Worm (Caenorhabditis elegans) whole organism, late embryonic: ENCODE measurements around the gene islo-1.

Source experiments
- T23F11.4 ChIP-seq: fragments of 200-800 bp; sonication (Bioruptor generic); optimal IDR thresholded peaks from 2 replicates; lab custom pipeline; 2018; ENCODE audit warnings: mild to moderate bottlenecking, missing genetic modification characterization, missing compliant biosample characterization
- Y22D7AL.16 ChIP-seq: sonication (generic microtip); optimal IDR thresholded peaks from 2 replicates; lab custom pipeline; 2016; ENCODE audit warnings: missing genetic modification characterization, missing compliant biosample characterization
- ama-1 ChIP-seq: fragments of 150-350 bp; optimal IDR thresholded peaks from 2 replicates; lab custom pipeline; 2014
- ceh-14 ChIP-seq: sonication (generic microtip); optimal IDR thresholded peaks from 2 replicates; lab custom pipeline; 2016; ENCODE audit warnings: missing genotype, missing genetic modification characterization, missing compliant biosample characterization
- ceh-18 ChIP-seq: sonication (generic microtip); optimal IDR thresholded peaks from 2 replicates; lab custom pipeline; 2016; ENCODE audit warnings: missing genetic modification characterization, missing compliant biosample characterization
- ceh-19 ChIP-seq: fragments of 200-800 bp; sonication (Bioruptor generic); optimal IDR thresholded peaks from 2 replicates; lab custom pipeline; 2018; ENCODE audit warnings: mild to moderate bottlenecking, missing genetic modification characterization, missing compliant biosample characterization
- ceh-34 ChIP-seq: sonication (generic microtip); optimal IDR thresholded peaks from 2 replicates; lab custom pipeline; 2016; ENCODE audit warnings: mild to moderate bottlenecking, missing genetic modification characterization, missing compliant biosample characterization
- ceh-45 ChIP-seq: fragments of 200-800 bp; sonication (Bioruptor generic); IDR thresholded peaks from 2 replicates; pipeline ENCODE4 v1.3.6; 2022; ENCODE audit warnings: missing genetic modification reagents, missing genetic modification characterization, missing compliant biosample characterization
- ceh-6 ChIP-seq: fragments of 200-800 bp; sonication (Bioruptor generic); optimal IDR thresholded peaks from 2 replicates; lab custom pipeline; 2018; ENCODE audit warnings: mild to moderate bottlenecking, missing genetic modification characterization, missing compliant biosample characterization
- che-1 ChIP-seq: sonication (generic microtip); optimal IDR thresholded peaks from 2 replicates; lab custom pipeline; 2016; ENCODE audit warnings: mild to moderate bottlenecking, missing genetic modification characterization, missing compliant biosample characterization
- dve-1 ChIP-seq: sonication (generic microtip); optimal IDR thresholded peaks from 2 replicates; lab custom pipeline; 2017; ENCODE audit warnings: antibody characterized with exemption, mild to moderate bottlenecking, missing genetic modification characterization, missing compliant biosample characterization
- elt-2 ChIP-seq: sonication (generic microtip); optimal IDR thresholded peaks from 2 replicates; lab custom pipeline; 2016; ENCODE audit warnings: missing genetic modification reagents, missing genetic modification characterization, missing compliant biosample characterization
- elt-4 ChIP-seq: sonication (generic microtip); optimal IDR thresholded peaks from 2 replicates; lab custom pipeline; 2016; ENCODE audit warnings: missing genetic modification characterization, missing compliant biosample characterization
- eyg-1 ChIP-seq: sonication (generic microtip); optimal IDR thresholded peaks from 2 replicates; lab custom pipeline; 2016; ENCODE audit warnings: missing genotype, missing genetic modification characterization, missing compliant biosample characterization
- fkh-10 ChIP-seq: fragments of 150-350 bp; optimal IDR thresholded peaks from 2 replicates; lab custom pipeline; 2014; ENCODE audit warnings: missing biosample characterization, missing genetic modification reagents, missing genetic modification characterization
- gmeb-2 ChIP-seq: sonication (generic microtip); optimal IDR thresholded peaks from 2 replicates; lab custom pipeline; 2016; ENCODE audit warnings: missing genetic modification characterization, inconsistent platforms, missing compliant biosample characterization
- hlh-13 ChIP-seq: fragments of 200-800 bp; sonication (Bioruptor generic); optimal IDR thresholded peaks from 2 replicates; lab custom pipeline; 2018; ENCODE audit warnings: mild to moderate bottlenecking, missing genetic modification characterization, missing compliant biosample characterization
- hlh-30 ChIP-seq: sonication (generic microtip); optimal IDR thresholded peaks from 2 replicates; lab custom pipeline; 2017; ENCODE audit warnings: antibody characterized with exemption, missing genetic modification characterization, missing compliant biosample characterization; ENCODE audit not compliant: insufficient read depth
- lim-6 ChIP-seq: sonication (generic microtip); optimal IDR thresholded peaks from 2 replicates; lab custom pipeline; 2016; ENCODE audit warnings: missing genetic modification characterization, missing compliant biosample characterization
- lin-11 ChIP-seq: fragments of 200-800 bp; sonication (Bioruptor generic); optimal IDR thresholded peaks from 2 replicates; lab custom pipeline; 2018; ENCODE audit warnings: mild to moderate bottlenecking, missing genetic modification characterization, missing compliant biosample characterization
- madf-2 ChIP-seq: sonication (generic microtip); optimal IDR thresholded peaks from 2 replicates; lab custom pipeline; 2017; ENCODE audit warnings: missing genetic modification characterization, missing compliant biosample characterization
- nfya-1 ChIP-seq: sonication (generic microtip); optimal IDR thresholded peaks from 2 replicates; lab custom pipeline; 2017; ENCODE audit warnings: missing genetic modification characterization, mild to moderate bottlenecking, missing compliant biosample characterization, antibody characterized with exemption, moderate library complexity
- npax-4 ChIP-seq: sonication (generic microtip); optimal IDR thresholded peaks from 2 replicates; lab custom pipeline; 2016; ENCODE audit warnings: missing genetic modification characterization, missing compliant biosample characterization
- odd-2 ChIP-seq: sonication (generic microtip); optimal IDR thresholded peaks from 2 replicates; lab custom pipeline; 2017; ENCODE audit warnings: antibody characterized with exemption, mild to moderate bottlenecking, missing genetic modification characterization, missing compliant biosample characterization
- pag-3 ChIP-seq: sonication (generic microtip); optimal IDR thresholded peaks from 2 replicates; lab custom pipeline; 2016; ENCODE audit warnings: missing compliant biosample characterization, missing genetic modification characterization, borderline replicate concordance
- pha-4 ChIP-seq: fragments of 150-350 bp; optimal IDR thresholded peaks from 2 replicates; lab custom pipeline; 2018; ENCODE audit warnings: missing biosample characterization, missing genetic modification reagents, missing genetic modification characterization
- rnt-1 ChIP-seq: sonication (generic microtip); optimal IDR thresholded peaks from 2 replicates; lab custom pipeline; 2016; ENCODE audit warnings: missing genetic modification characterization, missing compliant biosample characterization
- sox-2 ChIP-seq: fragments of 200-800 bp; sonication (Bioruptor generic); IDR thresholded peaks from 2 replicates; pipeline ENCODE4 v1.3.6; 2022; ENCODE audit warnings: missing genetic modification reagents, missing genetic modification characterization, missing compliant biosample characterization
- syd-9 ChIP-seq: sonication (generic microtip); optimal IDR thresholded peaks from 2 replicates; lab custom pipeline; 2016; ENCODE audit warnings: mild to moderate bottlenecking, missing genetic modification characterization, moderate library complexity, missing compliant biosample characterization
- tbx-7 ChIP-seq: sonication (generic microtip); optimal IDR thresholded peaks from 2 replicates; lab custom pipeline; 2016; ENCODE audit warnings: missing genotype, missing genetic modification characterization, missing compliant biosample characterization
- unc-42 ChIP-seq: sonication (generic microtip); optimal IDR thresholded peaks from 2 replicates; lab custom pipeline; 2016; ENCODE audit warnings: missing genotype, missing genetic modification characterization, missing compliant biosample characterization

The islo-1 gene

DNA sequence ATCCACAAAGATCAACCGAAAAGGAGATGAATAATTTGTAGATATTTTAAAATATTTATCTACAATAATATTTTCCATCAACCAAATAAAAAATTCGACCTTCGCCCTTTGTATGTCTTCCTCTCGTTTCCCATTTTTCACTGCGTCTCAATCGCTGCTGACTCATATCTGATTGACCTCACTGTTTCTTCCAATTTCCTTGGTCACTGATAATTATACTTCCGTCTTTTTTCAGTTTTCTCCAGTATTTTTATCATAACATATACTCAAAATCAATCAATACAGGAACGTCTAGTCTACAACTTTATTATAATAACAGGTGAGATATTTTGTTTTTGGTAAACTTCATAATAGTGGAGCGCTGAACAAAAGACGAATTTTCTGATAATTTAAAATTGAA, 2.8 kb downstream of the islo-1 start, which contains the start of gene pmk-3:
pmk-3 (plus strand) TSS at position 236 of the 400 bp plus-strand sequence.
- TF ChIP-seq npax-4 (tag; lab: Kevin White, UChicago), result no peak
- TF ChIP-seq, all 69 proteins: peak for 0

DNA sequence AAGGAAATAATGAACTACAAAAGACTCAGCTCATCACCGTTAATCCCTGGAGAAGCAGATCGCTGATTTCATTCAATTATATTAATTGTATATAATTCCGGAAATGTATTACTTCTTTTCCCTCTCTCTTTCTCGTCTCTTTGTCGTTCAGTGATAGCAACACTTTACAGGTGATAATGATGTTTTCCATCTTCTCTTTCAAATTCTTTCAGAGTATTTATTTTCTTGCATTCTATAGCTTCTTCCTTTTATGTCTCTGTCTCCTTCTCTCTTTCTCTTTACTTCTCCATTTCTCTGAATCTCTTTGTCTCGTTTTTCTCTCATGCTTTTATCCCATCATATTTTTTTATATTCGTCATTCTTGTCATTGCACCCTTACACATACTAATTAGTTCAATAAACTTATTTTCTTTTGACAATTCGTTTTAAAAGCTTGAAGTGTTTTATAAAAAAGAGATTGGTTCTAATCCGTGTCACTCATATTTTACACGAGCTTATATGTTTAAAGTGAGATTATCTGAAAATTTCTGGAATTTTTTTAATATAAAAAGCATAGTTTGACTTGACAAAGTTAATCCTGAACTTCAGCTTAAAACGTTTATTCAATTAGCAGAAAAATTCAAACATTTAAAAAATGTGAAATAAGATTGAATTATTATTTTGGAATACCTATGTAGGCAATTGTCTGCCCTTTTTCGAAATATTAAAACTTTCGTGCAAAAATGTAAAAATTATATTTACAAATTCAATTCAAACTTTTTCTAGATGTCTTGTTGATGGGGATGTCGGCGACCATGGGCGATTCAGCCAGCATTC, 6.8 kb downstream of the islo-1 start, which contains the start of gene pmk-2:
pmk-2 (plus strand) TSS at position 766 of the 816 bp plus-strand sequence.
- TF ChIP-seq dve-1 (tag; lab: Kevin White, UChicago) (no peak), ceh-18 (tag; lab: Kevin White, UChicago) (no peak), ceh-14 (tag; lab: Kevin White, UChicago) (peak; percentile 6), pha-4 (tag; lab: Kevin White, UChicago) (no peak), lim-6 (no peak), odd-2 (no peak), unc-42 (tag; lab: Kevin White, UChicago) (peak; percentile 49), elt-4 (no peak), Y22D7AL.16 (tag; lab: Kevin White, UChicago) (no peak), ceh-45 (GFP tag; lab: Robert Waterston, UW) (no peak)

DNA sequence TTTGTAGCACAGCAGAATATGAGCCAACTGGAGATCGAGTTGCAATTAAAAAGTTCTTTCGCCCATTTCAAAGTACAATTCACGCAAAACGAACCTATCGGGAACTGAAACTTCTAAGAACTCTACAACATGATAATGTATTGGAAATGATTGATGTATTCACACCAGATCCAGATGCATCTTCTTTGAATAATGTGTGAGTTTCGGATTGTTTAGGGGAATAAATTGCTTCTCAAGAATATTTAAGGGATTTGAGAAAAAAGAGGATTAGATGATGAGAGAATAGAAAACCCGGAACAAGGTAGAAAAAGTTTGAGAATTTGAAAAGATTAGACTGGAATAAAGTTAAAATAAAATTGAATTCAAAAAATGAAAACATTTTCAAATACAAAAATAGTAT, 8.2 kb downstream of the islo-1 start:
- TF ChIP-seq ceh-34 (tag; lab: Kevin White, UChicago) (no peak), lin-11 (no peak), eyg-1 (tag; lab: Kevin White, UChicago) (no peak), ama-1 (lab: Kevin White, UChicago) (no peak), ceh-18 (tag; lab: Kevin White, UChicago) (no peak), madf-2 (tag; lab: Kevin White, UChicago) (no peak), nfya-1 (tag; lab: Kevin White, UChicago) (no peak)

DNA sequence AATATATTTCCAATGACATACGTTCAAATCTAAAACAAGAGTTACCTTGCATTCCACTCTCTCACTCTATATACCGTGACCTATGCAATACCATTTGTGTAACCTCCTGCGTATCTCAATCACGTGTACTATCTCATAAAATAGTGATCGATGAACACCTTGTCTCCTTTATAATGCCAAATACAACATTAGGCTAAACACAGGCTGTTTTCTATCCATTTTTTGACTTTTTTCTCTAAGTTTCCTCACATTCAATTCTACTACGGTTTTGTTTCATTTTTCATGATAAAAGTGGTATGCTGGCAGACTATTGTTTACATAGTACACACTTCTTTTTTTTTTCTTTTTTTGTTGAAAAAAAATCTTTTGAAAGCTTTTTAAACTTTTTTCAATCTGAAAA, 10.1 kb downstream of the islo-1 start:
- no peak for TF ChIP-seq elt-4
- no peak for TF ChIP-seq che-1
- no peak for TF ChIP-seq npax-4 (tag; lab: Kevin White, UChicago)
- TF ChIP-seq syd-9 (tag; lab: Kevin White, UChicago), result no peak
- peak; percentile 91 for TF ChIP-seq hlh-30 (tag; lab: Kevin White, UChicago)
- no peak for TF ChIP-seq ceh-6 (GFP tag; lab: Kevin White, UChicago)
- no peak for TF ChIP-seq ceh-19 (GFP tag; lab: Kevin White, UChicago)
- no peak for TF ChIP-seq fkh-10
- peak; percentile 10 for TF ChIP-seq nfya-1 (tag; lab: Kevin White, UChicago)
- no peak for TF ChIP-seq T23F11.4 (GFP tag; lab: Kevin White, UChicago)
- TF ChIP-seq pag-3 (tag; lab: Kevin White, UChicago), result no peak
- TF ChIP-seq lim-6, result no peak
- no peak for TF ChIP-seq rnt-1
- no peak for TF ChIP-seq eyg-1 (tag; lab: Kevin White, UChicago)

DNA sequence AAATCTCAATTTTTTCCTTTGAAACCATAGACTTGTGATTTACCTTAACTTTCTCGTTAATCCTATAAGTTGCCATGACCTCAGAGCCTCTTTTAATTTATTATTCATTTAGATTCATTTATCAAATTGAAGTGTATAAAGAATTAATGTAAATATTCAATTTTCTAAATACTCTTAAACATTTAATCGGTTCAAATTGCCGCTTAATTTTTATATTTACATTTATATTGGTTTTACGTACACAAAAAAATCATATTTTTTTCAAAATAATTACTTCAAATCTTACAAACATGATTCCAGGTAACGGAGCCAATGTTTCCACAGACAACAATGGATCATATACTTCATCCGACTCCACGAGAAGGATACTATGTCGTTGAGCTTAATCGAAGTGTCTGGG, 12.3 kb downstream of the islo-1 start, which contains the start of gene pmk-1:
pmk-1 (plus strand) TSS at position 301 of the 400 bp plus-strand sequence.
- TF ChIP-seq elt-2 (tag; lab: Kevin White, UChicago), result no peak
- no peak for TF ChIP-seq nfya-1 (tag; lab: Kevin White, UChicago)
- no peak for TF ChIP-seq Y22D7AL.16 (tag; lab: Kevin White, UChicago)
- TF ChIP-seq sox-2 (GFP tag; lab: Robert Waterston, UW), result no peak
- no peak for TF ChIP-seq gmeb-2 (tag; lab: Kevin White, UChicago)
- TF ChIP-seq hlh-13 (GFP tag; lab: Kevin White, UChicago), result no peak
- TF ChIP-seq tbx-7, result no peak
- TF ChIP-seq dve-1 (tag; lab: Kevin White, UChicago), result no peak
- TF ChIP-seq, all 69 proteins: peak for 0
